Fruit fly (Drosophila melanogaster) whole organism, prepupa: ENCODE results near the gene CG42680.

Experiments
- CG10631 ChIP-seq: fragments of 200-800 bp; sonication (Bioruptor generic); optimal IDR thresholded peaks from 2 replicates; lab custom pipeline; 2016; ENCODE audit warnings: missing biosample characterization, missing genetic modification characterization
- CG10669 ChIP-seq: fragments of 200-800 bp; sonication (Bioruptor generic); optimal IDR thresholded peaks from 3 replicates; lab custom pipeline; 2018; ENCODE audit warnings: missing biosample characterization, mild to moderate bottlenecking, missing genetic modification characterization, moderate library complexity
- CG1621 ChIP-seq: fragments of 200-800 bp; sonication (Bioruptor generic); optimal IDR thresholded peaks from 3 replicates; lab custom pipeline; 2018; ENCODE audit warnings: missing biosample characterization, mild to moderate bottlenecking, missing genetic modification characterization
- CG16779 ChIP-seq: fragments of 200-800 bp; sonication (Bioruptor generic); optimal IDR thresholded peaks from 3 replicates; lab custom pipeline; 2017; ENCODE audit warnings: missing biosample characterization, mild to moderate bottlenecking, missing genetic modification characterization
- CG31627 ChIP-seq: fragments of 200-800 bp; sonication (Bioruptor generic); optimal IDR thresholded peaks from 3 replicates; lab custom pipeline; 2016; ENCODE audit warnings: missing biosample characterization, missing genetic modification characterization
- CG32006 ChIP-seq: fragments of 200-800 bp; sonication (Bioruptor generic); optimal IDR thresholded peaks from 3 replicates; lab custom pipeline; 2017; ENCODE audit warnings: missing biosample characterization, mild to moderate bottlenecking, missing genetic modification characterization
- CG34406 ChIP-seq: fragments of 200-800 bp; sonication (Bioruptor generic); optimal IDR thresholded peaks from 3 replicates; lab custom pipeline; 2016; ENCODE audit warnings: missing biosample characterization, missing genetic modification characterization
- CG6163 ChIP-seq: fragments of 200-800 bp; sonication (Bioruptor generic); IDR thresholded peaks from 3 replicates; pipeline ENCODE4 v1.3.6; 2022; ENCODE audit warnings: missing biosample characterization, missing genetic modification characterization
- CG6276 ChIP-seq: fragments of 200-800 bp; sonication (Bioruptor generic); optimal IDR thresholded peaks from 2 replicates; lab custom pipeline; 2017; ENCODE audit warnings: missing biosample characterization, mild to moderate bottlenecking, missing genetic modification characterization
- CG6792 ChIP-seq: fragments of 200-800 bp; sonication (Bioruptor generic); optimal IDR thresholded peaks from 3 replicates; lab custom pipeline; 2016; ENCODE audit warnings: missing biosample characterization, missing genetic modification characterization
- CG6854 ChIP-seq: fragments of 200-800 bp; sonication (Bioruptor generic); optimal IDR thresholded peaks from 2 replicates; lab custom pipeline; 2017; ENCODE audit warnings: missing biosample characterization, mild to moderate bottlenecking, missing genetic modification characterization
- CG7368 ChIP-seq: fragments of 200-800 bp; sonication (Bioruptor generic); optimal IDR thresholded peaks from 3 replicates; lab custom pipeline; 2016; ENCODE audit warnings: missing biosample characterization, missing genetic modification characterization
- CG8119 ChIP-seq: fragments of 200-800 bp; sonication (Bioruptor generic); IDR thresholded peaks from 3 replicates; pipeline ENCODE4 v1.3.6; 2022; ENCODE audit warnings: missing biosample characterization, missing genetic modification characterization
- CG9139 ChIP-seq: fragments of 200-800 bp; sonication (Bioruptor generic); optimal IDR thresholded peaks from 3 replicates; lab custom pipeline; 2017; ENCODE audit warnings: missing biosample characterization, mild to moderate bottlenecking, missing genetic modification characterization
- Eip78C ChIP-seq: fragments of 200-800 bp; sonication (Bioruptor generic); peaks from one replicate; lab custom pipeline; 2016; ENCODE audit warnings: missing biosample characterization, missing genetic modification characterization
- Eip93F ChIP-seq: fragments of 200-800 bp; sonication (Bioruptor generic); optimal IDR thresholded peaks from 2 replicates; lab custom pipeline; 2016; ENCODE audit warnings: missing biosample characterization, mild to moderate bottlenecking, missing genetic modification characterization
- Ets96B ChIP-seq: fragments of 200-800 bp; optimal IDR thresholded peaks from 2 replicates; lab custom pipeline; 2019; ENCODE audit warnings: missing biosample characterization, mild to moderate bottlenecking, missing genetic modification characterization, moderate library complexity
- Hr39 ChIP-seq: fragments of 200-800 bp; sonication (Bioruptor generic); optimal IDR thresholded peaks from 2 replicates; lab custom pipeline; 2016; ENCODE audit warnings: missing biosample characterization, missing genetic modification characterization
- Met ChIP-seq: fragments of 200-800 bp; sonication (Bioruptor generic); optimal IDR thresholded peaks from 3 replicates; lab custom pipeline; 2016; ENCODE audit warnings: missing biosample characterization, missing genetic modification characterization
- OdsH ChIP-seq: fragments of 200-800 bp; sonication (Bioruptor generic); optimal IDR thresholded peaks from 3 replicates; lab custom pipeline; 2016; ENCODE audit warnings: missing biosample characterization, missing genetic modification characterization
- Sox102F ChIP-seq: fragments of 200-800 bp; sonication (Bioruptor generic); optimal IDR thresholded peaks from 2 replicates; lab custom pipeline; 2016; ENCODE audit warnings: missing biosample characterization, mild to moderate bottlenecking, missing genetic modification characterization
- Sox14 ChIP-seq: fragments of 200-800 bp; sonication (Bioruptor generic); optimal IDR thresholded peaks from 3 replicates; lab custom pipeline; 2016; ENCODE audit warnings: missing biosample characterization, missing genetic modification characterization
- Sox15 ChIP-seq: fragments of 200-800 bp; sonication (Bioruptor generic); optimal IDR thresholded peaks from 3 replicates; lab custom pipeline; 2016; ENCODE audit warnings: missing biosample characterization, missing genetic modification characterization
- acj6 ChIP-seq: fragments of 200-800 bp; sonication (Bioruptor generic); optimal IDR thresholded peaks from 3 replicates; lab custom pipeline; 2016; ENCODE audit warnings: missing biosample characterization, missing genetic modification characterization
- cyc ChIP-seq: fragments of 200-800 bp; sonication (Bioruptor generic); optimal IDR thresholded peaks from 3 replicates; lab custom pipeline; 2016; ENCODE audit warnings: missing biosample characterization, missing genetic modification characterization
- dac ChIP-seq: fragments of 200-800 bp; sonication (Bioruptor generic); optimal IDR thresholded peaks from 2 replicates; lab custom pipeline; 2017; ENCODE audit warnings: missing biosample characterization, mild to moderate bottlenecking, missing genetic modification characterization
- eg ChIP-seq: fragments of 200-800 bp; sonication (Bioruptor generic); IDR thresholded peaks from 3 replicates; pipeline ENCODE4 v1.3.6; 2022; ENCODE audit warnings: missing biosample characterization, missing genetic modification characterization
- esn ChIP-seq: fragments of 200-800 bp; sonication (Bioruptor generic); optimal IDR thresholded peaks from 2 replicates; lab custom pipeline; 2016; ENCODE audit warnings: missing biosample characterization, mild to moderate bottlenecking, missing genetic modification characterization, moderate library complexity
- fd59A ChIP-seq: fragments of 200-800 bp; sonication (Bioruptor generic); optimal IDR thresholded peaks from 2 replicates; lab custom pipeline; 2017; ENCODE audit warnings: missing biosample characterization, mild to moderate bottlenecking, missing genetic modification characterization, missing genetic modification reagents
- fkh ChIP-seq: fragments of 200-800 bp; sonication (Bioruptor generic); optimal IDR thresholded peaks from 3 replicates; lab custom pipeline; 2017; ENCODE audit warnings: missing biosample characterization, mild to moderate bottlenecking, missing genetic modification characterization, moderate library complexity
- lz ChIP-seq: fragments of 200-800 bp; sonication (Bioruptor generic); optimal IDR thresholded peaks from 3 replicates; lab custom pipeline; 2016; ENCODE audit warnings: missing biosample characterization, missing genetic modification characterization
- net ChIP-seq: fragments of 200-800 bp; sonication (Bioruptor generic); optimal IDR thresholded peaks from 3 replicates; lab custom pipeline; 2016; ENCODE audit warnings: missing biosample characterization, missing genetic modification characterization
- salr ChIP-seq, 2 experiments: fragments of 200-800 bp; sonication (Bioruptor generic); optimal IDR thresholded peaks; 3 replicates each; lab custom pipeline; 2016 to 2018; ENCODE audit warnings: missing biosample characterization in 2 of 2, missing genetic modification characterization in 2 of 2, mild to moderate bottlenecking in 1 of 2
- spab ChIP-seq: fragments of 200-800 bp; sonication (Bioruptor generic); optimal IDR thresholded peaks from 2 replicates; lab custom pipeline; 2017; ENCODE audit warnings: missing biosample characterization, mild to moderate bottlenecking, missing genetic modification characterization, missing genetic modification reagents
- ss ChIP-seq, 2 experiments: fragments of 200-800 bp; sonication (Bioruptor generic); optimal IDR thresholded peaks; 2 replicates in 1 of 2; 3 replicates in 1 of 2; lab custom pipeline; 2017 to 2018; ENCODE audit warnings: mild to moderate bottlenecking in 2 of 2, missing biosample characterization in 2 of 2, missing genetic modification characterization in 2 of 2, moderate library complexity in 1 of 2
- svp ChIP-seq: fragments of 200-800 bp; sonication (Bioruptor generic); peaks from one replicate; lab custom pipeline; 2016; ENCODE audit warnings: missing biosample characterization, missing genetic modification characterization
- topi ChIP-seq: fragments of 200-800 bp; sonication (Bioruptor generic); optimal IDR thresholded peaks from 3 replicates; lab custom pipeline; 2016; ENCODE audit warnings: missing biosample characterization, missing genetic modification characterization
- vri ChIP-seq: fragments of 200-800 bp; sonication (Bioruptor generic); optimal IDR thresholded peaks from 3 replicates; lab custom pipeline; 2016; ENCODE audit warnings: missing biosample characterization, mild to moderate bottlenecking, missing genetic modification characterization

Gene CG42680

dm6 chr2L:14546629-14547366 is 41.2 kb downstream of the CG42680 start (continued):
- TF ChIP-seq CG6792 (GFP tag; lab: Kevin White, UChicago) (peak; percentile 77), lz (peak; percentile 67), CG6276 (GFP tag; lab: Kevin White, UChicago) (peak; percentile 61), Eip93F (GFP tag; lab: Kevin White, UChicago) (no peak), svp (GFP tag; lab: Kevin White, UChicago) (peak; percentile 89), CG1621 (tag; lab: Kevin White, UChicago) (peak; percentile 79), topi (GFP tag; lab: Kevin White, UChicago) (peak; percentile 73), CG31627 (GFP tag; lab: Kevin White, UChicago) (peak; percentile 59), fd59A (GFP tag; lab: Kevin White, UChicago) (peak; percentile 76), Sox15 (peak; percentile 31), CG10631 (GFP tag; lab: Kevin White, UChicago) (peak; percentile 82), CG6163 (GFP tag; lab: Robert Waterston, UW) (peak; percentile 78; the same call in 2 of the 3 replicates), salr (GFP tag; optimal IDR thresholded peaks at IDR 0.05; lab: Kevin White, UChicago) (peak; percentile 72 to 82), CG16779 (peak; percentile 58), vri (GFP tag; lab: Kevin White, UChicago) (peak; percentile 45), Sox102F (peak; percentile 67), spab (peak; percentile 79), Met (GFP tag; lab: Kevin White, UChicago) (peak; percentile 78), CG10669 (GFP tag; lab: Kevin White, UChicago) (peak; percentile 81), net (GFP tag; lab: Kevin White, UChicago) (peak; percentile 74), CG7368 (GFP tag; lab: Kevin White, UChicago) (peak; percentile 59), CG6854 (GFP tag; lab: Kevin White, UChicago) (peak; percentile 34), Sox14 (GFP tag; lab: Kevin White, UChicago) (peak; percentile 82), eg (peak; percentile 73), CG32006 (peak; percentile 76), OdsH (GFP tag; lab: Kevin White, UChicago) (peak; percentile 79)

dm6 chr2L:14545319-14545740 is 42.7 kb downstream of the CG42680 start:
- TF ChIP-seq salr (GFP tag; optimal IDR thresholded peaks at IDR 0.05; lab: Kevin White, UChicago) (no peak), acj6 (no peak), fkh (GFP tag; lab: Kevin White, UChicago) (peak; percentile 92), Met (GFP tag; lab: Kevin White, UChicago) (no peak), Eip93F (GFP tag; lab: Kevin White, UChicago) (no peak), eg (0 out of 3 replicates have a peak, but pooled peaks have one; percentile 25)

- TF ChIP-seq Eip78C (GFP tag; lab: Kevin White, UChicago) = peak; percentile 54
- no peak for TF ChIP-seq CG7368 (GFP tag; lab: Kevin White, UChicago)
- TF ChIP-seq svp (GFP tag; lab: Kevin White, UChicago) = peak; percentile 99
- peak in 1 of 2 experiments; percentile 29 for TF ChIP-seq ss (GFP tag; optimal IDR thresholded peaks at IDR 0.05; lab: Kevin White, UChicago)
- TF ChIP-seq, all 60 proteins: peak for 3
Measured at dm6 chr2L:14540539-14541106, 47.4 kb downstream of the CG42680 start.

- TF ChIP-seq CG8119 (GFP tag; lab: Robert Waterston, UW) (no peak), CG34406 (GFP tag; lab: Kevin White, UChicago) (no peak), CG31627 (GFP tag; lab: Kevin White, UChicago) (peak; percentile 13), OdsH (GFP tag; lab: Kevin White, UChicago) (no peak), CG6163 (GFP tag; lab: Robert Waterston, UW) (no peak), CG6276 (GFP tag; lab: Kevin White, UChicago) (no peak), CG7368 (GFP tag; lab: Kevin White, UChicago) (no peak), Eip78C (GFP tag; lab: Kevin White, UChicago) (peak; percentile 38), Ets96B (tag; lab: Kevin White, UChicago) (no peak), dac (no peak), CG9139 (GFP tag; lab: Kevin White, UChicago) (no peak), lz (peak; percentile 8), topi (GFP tag; lab: Kevin White, UChicago) (peak; percentile 23), CG10669 (GFP tag; lab: Kevin White, UChicago) (no peak), Met (GFP tag; lab: Kevin White, UChicago) (peak; percentile 40), eg (no peak), vri (GFP tag; lab: Kevin White, UChicago) (no peak), Hr39 (peak; percentile 0), cyc (no peak), esn (GFP tag; lab: Kevin White, UChicago) (peak; percentile 28), CG16779 (no peak)
- TF ChIP-seq, all 60 proteins: peak for 7
Measured at dm6 chr2L:14539872-14540524, 48.0 kb downstream of the CG42680 start.
